Fruit fly (Drosophila melanogaster): ENCODE results near the gene CG13907.

CG13907 gene

DNA sequence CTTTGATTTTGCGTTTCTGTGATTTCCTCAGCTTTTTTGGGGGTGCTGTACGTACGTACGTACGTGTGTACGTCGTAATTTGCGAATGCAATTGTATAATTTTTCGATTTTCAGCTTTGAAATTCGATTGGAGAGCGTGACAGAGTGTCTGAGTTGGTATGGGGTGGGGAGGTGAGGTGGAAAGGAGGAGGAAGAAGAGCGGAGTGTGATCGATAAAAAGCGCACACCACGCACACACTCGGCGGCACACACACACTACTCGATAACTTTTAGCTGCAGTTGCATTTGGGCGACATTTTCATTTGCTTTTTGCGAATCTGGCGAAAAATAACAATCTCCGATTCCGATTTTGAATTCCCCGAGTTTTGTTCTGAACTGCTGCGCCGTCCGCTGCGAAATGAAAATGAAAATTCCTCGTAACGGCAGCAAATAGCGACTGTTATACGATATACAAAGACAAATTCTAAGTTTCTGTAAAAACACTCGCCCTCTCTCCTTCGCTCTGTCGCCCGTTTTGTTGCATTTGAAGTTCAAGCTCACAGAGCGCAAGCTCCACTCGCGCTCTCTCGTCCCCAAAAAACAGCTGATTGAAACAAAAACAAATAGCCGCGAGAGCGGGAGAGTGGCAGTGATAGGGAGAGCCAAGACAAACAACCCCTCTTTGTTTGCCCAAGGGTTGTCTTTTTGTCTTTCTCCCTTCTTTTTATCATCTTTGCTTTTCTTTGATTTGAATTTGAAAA lies at the start of gene CG13907:
TSS of gene CG13907 (minus strand) at position 518 of the 740 bp plus-strand sequence.
- no peak for TF ChIP-seq CG8478 (optimal IDR thresholded peaks at IDR 0.05)
- no peak for TF ChIP-seq CTCF (optimal IDR thresholded peaks at IDR 0.05)

DNA sequence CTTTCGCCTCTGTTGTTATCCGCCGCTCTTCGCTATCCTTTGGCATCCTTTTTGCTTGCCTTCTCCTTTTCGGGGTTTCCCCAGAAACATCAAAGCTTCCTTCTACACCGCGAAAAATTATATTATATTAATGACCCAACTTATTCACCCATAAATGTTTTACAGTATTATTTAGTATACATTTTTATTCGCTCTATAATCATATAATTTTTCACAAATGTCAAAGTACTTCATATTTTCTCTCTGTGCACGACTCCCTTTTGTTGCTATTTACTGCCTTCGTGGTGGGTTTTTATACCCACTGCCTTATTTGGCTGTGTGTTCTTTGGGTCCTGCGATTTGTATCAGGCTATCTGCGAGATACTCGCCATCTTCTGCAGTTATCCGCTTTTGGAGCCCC lies 35.4 kb upstream of the CG13907 start:
- TF ChIP-seq CTCF (optimal IDR thresholded peaks at IDR 0.05): no peak
- no peak for TF ChIP-seq CG8478 (optimal IDR thresholded peaks at IDR 0.05)

DNA sequence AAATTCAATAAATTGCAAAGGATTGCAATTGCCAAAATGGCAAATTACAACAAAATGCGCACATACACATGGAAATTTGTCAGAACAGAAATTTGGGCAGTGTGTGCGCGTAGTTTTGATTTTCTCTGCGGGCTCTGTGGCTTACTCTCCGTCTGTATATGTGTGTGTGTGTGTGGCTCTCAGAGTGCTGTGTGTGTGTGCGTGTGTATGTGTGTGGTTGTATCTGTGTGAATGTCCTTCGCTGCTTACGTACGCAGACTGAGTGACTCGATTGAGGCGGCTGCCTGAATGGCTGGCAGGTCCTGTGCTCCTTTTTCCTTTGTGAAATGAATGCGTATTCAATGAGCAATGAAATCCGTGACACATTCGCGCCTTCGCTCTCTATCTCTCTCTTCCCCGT lies 33.0 kb upstream of the CG13907 start:
- TF ChIP-seq CG8478 (optimal IDR thresholded peaks at IDR 0.05) (no peak), CTCF (optimal IDR thresholded peaks at IDR 0.05) (no peak)

DNA sequence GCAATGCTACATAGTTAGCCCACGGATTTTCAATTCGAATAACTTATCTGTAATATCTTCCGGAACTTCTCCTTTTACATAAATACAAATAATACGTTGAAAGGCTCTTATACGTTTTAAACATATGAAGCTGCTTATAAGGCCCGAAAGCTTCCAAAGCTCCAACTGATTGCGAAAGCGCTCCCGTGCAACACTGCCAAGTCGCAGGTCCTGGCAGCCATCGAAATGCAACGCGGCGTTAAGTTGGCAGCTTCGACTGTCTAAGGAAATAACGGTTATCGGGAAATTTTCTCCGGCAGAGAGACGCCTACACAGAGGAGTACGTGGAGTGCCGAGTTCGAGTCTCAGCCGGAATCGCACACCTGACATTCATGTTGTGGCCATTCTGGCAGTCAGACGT lies 31.9 kb upstream of the CG13907 start, which contains the start of gene Glut1:
TSS of gene Glut1 (plus strand) at position 393 of the 400 bp plus-strand sequence.
- TF ChIP-seq CG8478 (optimal IDR thresholded peaks at IDR 0.05) (no peak), CTCF (optimal IDR thresholded peaks at IDR 0.05) (no peak)

DNA sequence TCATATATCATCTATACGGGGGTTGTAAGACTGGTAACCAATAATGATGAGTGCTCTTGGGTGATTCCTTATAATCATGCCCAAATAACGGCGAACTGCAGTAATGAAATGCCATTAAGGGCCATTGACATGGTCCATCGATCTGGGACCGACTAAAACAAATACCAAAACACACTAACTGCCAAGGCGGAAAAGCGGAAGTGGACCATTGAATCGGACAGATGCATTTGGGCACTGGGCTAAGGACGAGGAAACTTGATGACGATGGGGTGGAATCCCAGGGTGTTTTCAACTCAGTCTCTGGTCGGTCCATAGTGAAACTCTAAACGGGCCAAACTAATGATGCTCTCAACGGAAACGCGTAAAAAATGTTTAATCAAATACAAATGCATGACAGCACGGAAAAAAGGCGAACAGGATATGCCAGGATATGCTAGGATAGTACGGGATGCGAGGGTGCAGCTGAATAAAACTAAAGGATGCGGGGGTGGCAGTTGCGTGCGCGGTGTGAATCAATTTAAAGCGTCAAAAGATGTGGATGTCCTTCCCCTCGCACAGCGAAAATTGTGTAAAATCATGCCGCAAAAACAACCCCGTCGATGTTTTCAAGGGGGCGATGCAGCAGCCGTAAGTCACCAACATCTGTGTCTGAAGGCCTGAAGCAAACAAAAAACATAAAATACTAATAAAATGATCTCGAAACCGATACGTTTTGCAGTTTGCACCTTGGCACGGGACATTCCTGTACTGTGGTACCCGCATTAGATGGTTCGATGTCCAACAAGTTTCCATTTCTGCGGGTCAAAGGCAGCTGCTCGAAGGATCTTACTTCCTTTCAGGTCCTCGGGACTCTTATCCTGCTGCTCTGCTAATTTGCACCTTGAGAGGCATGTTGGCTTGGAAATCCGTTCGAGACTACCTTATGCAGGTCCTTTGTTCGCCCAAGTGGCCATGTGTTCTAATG lies 30.9 kb upstream of the CG13907 start:
- TF ChIP-seq CTCF (optimal IDR thresholded peaks at IDR 0.05): no peak
- no peak for TF ChIP-seq CG8478 (optimal IDR thresholded peaks at IDR 0.05)

DNA sequence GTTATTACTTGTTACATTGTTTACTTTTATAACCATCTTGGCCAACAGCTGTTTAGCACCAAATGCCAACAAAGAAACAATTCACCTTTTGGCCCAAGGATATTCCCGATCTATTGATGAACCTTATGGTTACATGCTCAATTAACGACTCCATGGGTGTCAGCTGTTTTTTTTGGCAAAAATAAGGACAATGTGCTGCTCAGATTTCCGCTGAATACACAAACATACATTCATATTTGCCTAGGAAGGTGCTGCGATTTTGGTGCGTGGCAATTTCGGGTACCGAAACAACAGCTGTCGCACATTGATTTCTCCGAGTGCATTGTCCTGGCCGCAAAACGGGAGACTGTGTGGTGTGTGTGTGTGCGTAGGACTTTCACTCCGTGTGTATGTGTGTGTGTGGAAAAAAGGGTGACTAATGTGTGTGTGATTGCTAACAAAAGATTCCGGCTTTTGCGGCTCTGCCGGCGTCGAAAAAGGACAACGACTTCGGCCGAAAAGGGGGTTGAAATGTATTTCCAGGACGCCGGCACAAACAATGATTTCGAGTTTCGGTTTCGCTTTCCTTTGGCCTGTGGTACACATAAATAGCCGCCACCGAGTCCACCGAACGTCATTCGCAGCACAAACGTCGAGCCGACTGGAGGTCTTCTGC lies 26.8 kb upstream of the CG13907 start, which contains the start of gene nerfin-1:
TSS of gene nerfin-1 (plus strand) at position 605 of the 655 bp plus-strand sequence.
- TF ChIP-seq CG8478 (optimal IDR thresholded peaks at IDR 0.05): no peak
- no peak for TF ChIP-seq CTCF (optimal IDR thresholded peaks at IDR 0.05)

DNA sequence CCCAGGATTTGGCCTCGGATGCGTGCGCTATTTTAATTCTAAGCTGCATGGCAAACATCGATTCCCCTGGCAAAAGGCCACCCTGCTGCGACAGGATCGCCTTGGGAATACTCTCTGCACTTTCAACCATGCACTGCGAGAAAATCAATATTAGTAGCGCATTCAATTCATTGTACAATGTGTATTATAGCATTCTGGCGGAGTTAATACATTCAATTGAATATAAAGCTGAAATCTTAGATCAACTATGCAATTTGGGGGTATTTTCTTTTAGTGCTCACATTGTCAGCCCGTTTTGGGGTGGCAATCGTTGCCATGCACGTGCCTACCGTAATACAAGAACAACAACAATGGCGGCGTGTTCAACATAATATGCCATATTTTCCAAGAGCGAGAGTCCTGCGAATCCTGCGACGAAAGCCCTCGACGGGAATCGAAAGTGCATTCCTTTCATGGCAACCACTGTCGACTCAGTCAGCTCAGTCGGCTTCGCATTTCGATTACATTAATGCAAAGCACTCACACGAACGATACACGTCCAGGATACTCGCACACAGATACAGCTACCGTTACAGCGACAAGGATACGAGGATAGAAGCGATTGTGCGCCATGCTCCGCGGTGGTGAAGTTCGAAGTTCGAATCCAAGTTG lies 26.0 kb upstream of the CG13907 start:
- TF ChIP-seq CTCF (optimal IDR thresholded peaks at IDR 0.05): no peak
- TF ChIP-seq CG8478 (optimal IDR thresholded peaks at IDR 0.05): no peak

DNA sequence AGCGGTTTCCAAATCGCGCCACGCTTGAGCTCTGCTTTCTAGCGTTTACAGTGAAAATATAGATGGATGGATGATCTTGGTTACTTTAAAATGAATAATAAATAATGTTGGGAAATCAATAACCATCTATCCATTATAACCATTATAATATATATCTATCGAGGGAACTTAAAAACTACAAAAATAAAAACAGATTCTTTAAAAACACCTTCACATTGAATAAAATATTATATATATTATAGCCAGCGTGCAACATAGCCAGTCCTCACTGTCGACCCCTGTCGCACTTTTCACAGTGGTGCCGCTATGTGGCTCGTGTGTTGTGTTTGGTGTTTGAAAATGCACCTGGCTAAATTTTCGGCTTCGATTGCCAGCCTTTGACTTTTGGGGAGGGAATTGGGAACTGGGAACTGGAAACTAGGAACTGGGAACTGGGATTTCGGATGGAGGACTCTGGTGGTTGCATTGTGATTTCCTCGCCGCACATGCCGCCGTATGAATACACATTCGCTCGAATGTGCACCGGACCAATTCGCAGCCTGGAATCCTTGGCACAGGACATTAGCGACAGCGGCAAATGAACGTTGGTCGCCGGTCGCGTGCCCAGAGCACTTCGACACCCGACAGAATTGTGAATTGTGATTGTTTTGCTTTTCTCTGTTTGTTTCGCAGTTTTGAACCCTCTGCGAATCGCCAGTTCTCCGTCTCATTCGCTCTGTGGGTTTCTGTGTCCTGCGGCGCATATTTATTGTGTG lies 23.4 kb upstream of the CG13907 start:
- TF ChIP-seq CG8478 (optimal IDR thresholded peaks at IDR 0.05): no peak
- TF ChIP-seq CTCF (optimal IDR thresholded peaks at IDR 0.05): no peak

DNA sequence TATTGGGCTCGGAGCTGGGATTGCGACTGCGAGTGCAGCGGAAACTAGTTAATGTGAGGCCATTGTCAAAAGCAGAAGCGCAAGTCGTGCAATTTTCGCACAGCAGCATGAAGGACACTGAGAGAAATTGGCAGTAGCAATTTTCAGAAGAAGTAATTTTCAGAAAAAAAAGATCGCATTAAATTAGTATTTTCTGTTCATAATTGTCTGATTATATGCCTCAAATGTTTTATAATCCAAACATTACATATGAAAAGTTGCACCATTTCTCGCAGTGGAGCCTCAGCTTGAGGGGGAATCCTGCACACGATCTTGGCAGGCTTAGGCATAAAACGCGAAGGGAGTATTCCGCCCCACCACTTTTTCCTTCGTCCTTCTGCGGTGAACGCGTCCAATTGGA lies 22.6 kb upstream of the CG13907 start:
- no peak for TF ChIP-seq CTCF (optimal IDR thresholded peaks at IDR 0.05)
- TF ChIP-seq CG8478 (optimal IDR thresholded peaks at IDR 0.05): no peak

DNA sequence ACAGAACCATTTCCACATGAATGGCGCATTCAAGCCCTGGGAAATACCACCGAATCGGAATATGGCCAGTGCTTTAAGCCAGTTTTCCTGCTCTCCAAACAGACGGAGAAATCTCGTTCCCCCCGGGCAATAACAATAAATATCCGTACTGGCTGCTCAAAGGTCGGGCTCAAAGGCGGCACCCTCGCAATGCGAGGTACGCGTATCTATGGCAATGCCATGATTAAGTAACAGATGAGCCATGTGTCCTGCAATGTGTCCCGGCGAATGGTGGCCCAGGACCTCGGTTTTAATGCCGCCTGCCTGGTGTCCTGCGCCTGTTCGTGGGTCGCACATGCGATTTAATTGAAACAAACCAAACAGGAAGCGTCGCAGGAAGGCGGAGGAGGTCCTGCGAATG lies 22.1 kb upstream of the CG13907 start:
- TF ChIP-seq CTCF (optimal IDR thresholded peaks at IDR 0.05) (no peak), CG8478 (optimal IDR thresholded peaks at IDR 0.05) (no peak)

DNA sequence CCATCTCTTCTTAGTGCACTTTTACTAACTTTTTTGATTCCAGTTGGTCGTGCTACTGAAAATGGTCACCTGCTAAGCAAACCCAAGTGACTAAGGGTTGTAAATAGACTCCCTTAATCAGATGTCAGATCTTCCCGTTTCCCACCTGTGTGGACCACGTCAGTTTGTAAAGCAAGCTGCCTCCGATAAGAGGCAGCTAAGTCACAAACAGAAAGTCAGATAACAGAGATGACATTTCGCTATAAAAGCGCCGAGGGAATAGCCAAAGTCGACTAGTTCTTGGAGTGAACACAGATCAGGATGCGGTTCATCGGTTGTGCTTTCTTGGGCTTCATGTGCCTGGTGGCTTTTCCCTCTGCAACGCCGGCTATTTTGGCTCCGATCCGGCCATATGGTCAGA lies 20.8 kb upstream of the CG13907 start, which contains the start of gene mat:
TSS of gene mat (plus strand) at position 301 of the 400 bp plus-strand sequence.
- no peak for TF ChIP-seq CG8478 (optimal IDR thresholded peaks at IDR 0.05)
- TF ChIP-seq CTCF (optimal IDR thresholded peaks at IDR 0.05): no peak

DNA sequence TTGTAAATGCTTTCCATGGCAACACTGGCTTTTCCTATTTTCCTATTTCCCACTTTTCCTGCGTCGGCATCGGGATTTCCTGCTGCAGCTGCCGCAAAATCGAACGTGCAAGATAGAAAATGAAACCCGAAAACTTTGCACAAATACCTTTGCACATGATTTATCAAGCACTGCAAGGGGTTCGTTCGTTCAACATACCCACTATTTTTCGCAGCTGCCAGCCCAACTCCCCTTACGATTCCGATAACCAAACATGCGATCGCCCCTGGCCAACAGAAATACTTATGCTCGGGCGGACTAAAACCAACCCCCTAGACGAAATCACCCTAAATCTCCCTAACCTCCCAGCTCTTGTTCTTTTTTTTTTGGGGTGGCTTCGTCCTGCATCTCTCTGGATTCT lies 19.6 kb upstream of the CG13907 start:
- TF ChIP-seq CTCF (optimal IDR thresholded peaks at IDR 0.05) (no peak), CG8478 (optimal IDR thresholded peaks at IDR 0.05) (no peak)

DNA sequence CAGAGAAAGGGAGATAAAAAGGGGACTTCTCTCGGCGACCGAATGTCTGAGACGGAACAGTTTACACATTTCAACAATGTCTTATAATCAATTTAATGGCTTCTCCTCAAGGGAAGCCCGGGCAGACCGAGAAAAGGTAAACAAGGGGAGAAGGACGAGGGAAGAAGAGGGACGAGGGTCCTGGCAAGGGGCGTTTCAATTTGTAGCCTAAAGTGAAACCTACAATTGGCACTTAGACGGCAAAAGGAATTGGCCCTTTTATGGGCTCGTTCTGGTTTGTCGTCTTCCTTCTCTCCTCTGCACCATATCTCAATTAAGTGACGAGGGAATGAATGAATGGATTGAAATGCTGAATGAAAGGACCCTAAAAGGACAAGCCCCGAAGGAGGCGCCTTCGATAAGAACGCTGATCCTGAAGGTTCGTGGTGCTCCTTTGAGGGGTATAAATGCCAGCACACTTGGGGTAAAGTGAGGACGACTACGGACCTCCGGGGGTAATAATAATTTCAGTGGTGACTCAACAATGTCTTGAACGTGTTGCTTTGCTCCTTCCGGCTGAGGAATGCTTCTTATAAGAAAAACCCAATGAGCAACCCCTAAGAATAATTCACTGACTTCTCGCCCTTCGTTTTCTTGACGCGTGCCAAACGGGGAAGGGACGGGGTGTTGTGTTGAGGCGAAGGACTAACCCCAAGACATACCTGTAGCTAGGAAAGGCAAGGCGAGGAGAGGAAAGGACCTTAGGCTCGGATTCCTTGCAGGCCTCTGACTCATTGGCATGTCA lies 18.8 kb upstream of the CG13907 start:
- TF ChIP-seq CG8478 (optimal IDR thresholded peaks at IDR 0.05) (no peak), CTCF (optimal IDR thresholded peaks at IDR 0.05) (no peak)

All from S2 (cell line).